Fruit fly (Drosophila melanogaster) whole organism, embryonic: ENCODE data around the gene Vm32E.

Source experiments
- Ada2b ChIP-seq: fragments of 200-800 bp; sonication (Bioruptor generic); IDR thresholded peaks from 2 replicates; pipeline ENCODE4 v1.3.6; 2022; ENCODE audit warnings: missing biosample characterization, missing genetic modification characterization
- Awh ChIP-seq: fragments of 200-800 bp; sonication (Bioruptor generic); IDR thresholded peaks from 2 replicates; pipeline ENCODE4, ENCODE4 v1.3.6; 2022; ENCODE audit warnings: missing biosample characterization, missing genetic modification characterization
- B-H1 ChIP-seq: fragments of 200-800 bp; sonication (Bioruptor generic); IDR thresholded peaks from 3 replicates; pipeline ENCODE4 v1.3.6; 2022; ENCODE audit warnings: missing biosample characterization, missing genetic modification characterization
- Blimp-1 ChIP-seq: fragments of 200-800 bp; sonication (Bioruptor generic); optimal IDR thresholded peaks from 3 replicates; lab custom pipeline; 2018; ENCODE audit warnings: missing biosample characterization, missing genetic modification characterization, mild to moderate bottlenecking, moderate library complexity, missing genetic modification reagents
- CG10274 ChIP-seq: fragments of 200-800 bp; sonication (Bioruptor generic); optimal IDR thresholded peaks from 3 replicates; lab custom pipeline; 2017; ENCODE audit warnings: missing biosample characterization, mild to moderate bottlenecking, missing genetic modification characterization
- CG10366 ChIP-seq: fragments of 200-800 bp; sonication (Bioruptor generic); IDR thresholded peaks from 2 replicates; pipeline ENCODE4 v1.3.6; 2022; ENCODE audit warnings: missing biosample characterization, missing genetic modification characterization
- CG11398 ChIP-seq: fragments of 200-800 bp; sonication (Bioruptor generic); optimal IDR thresholded peaks from 2 replicates; lab custom pipeline; 2016; ENCODE audit warnings: missing biosample characterization, missing genetic modification characterization
- CG12104 ChIP-seq: fragments of 200-800 bp; sonication (Bioruptor generic); optimal IDR thresholded peaks from 3 replicates; lab custom pipeline; 2016; ENCODE audit warnings: missing biosample characterization, missing genetic modification characterization
- CG12299 ChIP-seq: fragments of 200-800 bp; sonication (Bioruptor generic); optimal IDR thresholded peaks from 2 replicates; lab custom pipeline; 2018; ENCODE audit warnings: missing biosample characterization, mild to moderate bottlenecking, missing genetic modification characterization
- CG12391 ChIP-seq: fragments of 200-800 bp; sonication (Bioruptor generic); optimal IDR thresholded peaks from 3 replicates; lab custom pipeline; 2018; ENCODE audit warnings: missing biosample characterization, mild to moderate bottlenecking, missing genetic modification characterization, moderate library complexity
- CG13123 ChIP-seq: fragments of 200-800 bp; sonication (Bioruptor generic); optimal IDR thresholded peaks from 2 replicates; lab custom pipeline; 2016; ENCODE audit warnings: missing biosample characterization, missing genetic modification characterization
- CG13894 ChIP-seq: fragments of 200-800 bp; sonication (Bioruptor generic); optimal IDR thresholded peaks from 3 replicates; lab custom pipeline; 2018; ENCODE audit warnings: missing biosample characterization, mild to moderate bottlenecking, missing genetic modification characterization, moderate library complexity
- CG14014 ChIP-seq: fragments of 200-800 bp; sonication (Bioruptor generic); IDR thresholded peaks from 2 replicates; pipeline ENCODE4 v1.3.6; 2022; ENCODE audit warnings: missing biosample characterization, missing genetic modification characterization
- CG15601 ChIP-seq: fragments of 200-800 bp; sonication (Bioruptor generic); optimal IDR thresholded peaks from 3 replicates; lab custom pipeline; 2019; ENCODE audit warnings: missing biosample characterization, mild to moderate bottlenecking, missing genetic modification characterization, moderate library complexity
- CG17359 ChIP-seq: fragments of 200-800 bp; sonication (Bioruptor generic); optimal IDR thresholded peaks from 3 replicates; lab custom pipeline; 2018; ENCODE audit warnings: missing biosample characterization, mild to moderate bottlenecking, missing genetic modification characterization, moderate library complexity
- CG2202 ChIP-seq: fragments of 200-800 bp; sonication (Bioruptor generic); optimal IDR thresholded peaks from 2 replicates; lab custom pipeline; 2018; ENCODE audit warnings: missing biosample characterization, mild to moderate bottlenecking, missing genetic modification characterization
- CG2889 ChIP-seq: fragments of 200-800 bp; sonication (Bioruptor generic); IDR thresholded peaks from 3 replicates; pipeline ENCODE4 v1.3.6; 2022; ENCODE audit warnings: missing biosample characterization, missing genetic modification characterization
- CG3163 ChIP-seq: fragments of 200-800 bp; sonication (Bioruptor generic); optimal IDR thresholded peaks from 3 replicates; lab custom pipeline; 2016; ENCODE audit warnings: missing biosample characterization, missing genetic modification characterization
- CG3281 ChIP-seq: fragments of 200-800 bp; sonication (Bioruptor generic); optimal IDR thresholded peaks from 3 replicates; lab custom pipeline; 2017; ENCODE audit warnings: missing biosample characterization, mild to moderate bottlenecking, missing genetic modification characterization
- CG34376 ChIP-seq: fragments of 200-800 bp; sonication (Bioruptor generic); optimal IDR thresholded peaks from 2 replicates; lab custom pipeline; 2018; ENCODE audit warnings: missing biosample characterization, mild to moderate bottlenecking, missing genetic modification characterization
- CG43689 ChIP-seq: fragments of 200-800 bp; sonication (Bioruptor generic); IDR thresholded peaks from 2 replicates; pipeline ENCODE4 v1.3.6; 2022; ENCODE audit warnings: missing biosample characterization, missing genetic modification characterization
- CG6791 ChIP-seq: fragments of 200-800 bp; sonication (Bioruptor generic); IDR thresholded peaks from 3 replicates; pipeline ENCODE4 v1.3.6; 2022; ENCODE audit warnings: missing biosample characterization, missing genetic modification characterization; ENCODE audit not compliant: partially characterized antibody
- CG7928 ChIP-seq: fragments of 200-800 bp; sonication (Bioruptor generic); optimal IDR thresholded peaks from 2 replicates; lab custom pipeline; 2017; ENCODE audit warnings: missing biosample characterization, mild to moderate bottlenecking, missing genetic modification characterization
- CG8089 ChIP-seq: fragments of 200-800 bp; sonication (Bioruptor generic); optimal IDR thresholded peaks from 3 replicates; lab custom pipeline; 2016; ENCODE audit warnings: missing biosample characterization, missing genetic modification characterization
- CG8281 ChIP-seq: fragments of 200-800 bp; sonication (Bioruptor generic); optimal IDR thresholded peaks from 2 replicates; lab custom pipeline; 2018; ENCODE audit warnings: missing biosample characterization, mild to moderate bottlenecking, missing genetic modification characterization, moderate library complexity
- CHES-1-like ChIP-seq: fragments of 200-800 bp; sonication (Bioruptor generic); optimal IDR thresholded peaks from 2 replicates; lab custom pipeline; 2016; ENCODE audit warnings: missing biosample characterization, missing genetic modification characterization
- E2f1 ChIP-seq: fragments of 200-800 bp; sonication (Bioruptor generic); IDR thresholded peaks from 2 replicates; pipeline ENCODE4 v1.3.6; 2022; ENCODE audit warnings: missing biosample characterization, missing genetic modification characterization
- Elba2 ChIP-seq: fragments of 200-800 bp; sonication (Bioruptor generic); optimal IDR thresholded peaks from 3 replicates; lab custom pipeline; 2016; ENCODE audit warnings: missing biosample characterization, missing genetic modification characterization
- Gsc ChIP-seq: fragments of 200-800 bp; sonication (Bioruptor generic); IDR thresholded peaks from 2 replicates; pipeline ENCODE4 v1.3.6; 2022; ENCODE audit warnings: missing biosample characterization, missing genetic modification characterization
- Lpt ChIP-seq: fragments of >200 bp; optimal IDR thresholded peaks from 2 replicates; lab custom pipeline; 2018; ENCODE audit warnings: missing biosample characterization, missing genetic modification characterization
- NK7.1 ChIP-seq: fragments of 200-800 bp; sonication (Bioruptor generic); optimal IDR thresholded peaks from 3 replicates; lab custom pipeline; 2016; ENCODE audit warnings: missing biosample characterization, missing genetic modification characterization
- Oaz ChIP-seq: fragments of 200-800 bp; sonication (Bioruptor generic); IDR thresholded peaks from 2 replicates; pipeline ENCODE4 v1.3.6; 2022; ENCODE audit warnings: missing biosample characterization, missing genetic modification characterization
- Side ChIP-seq: fragments of 200-800 bp; sonication (Bioruptor generic); optimal IDR thresholded peaks from 2 replicates; lab custom pipeline; 2016; ENCODE audit warnings: missing biosample characterization, missing genetic modification characterization
- Ssrp ChIP-seq: fragments of 200-800 bp; sonication (Bioruptor generic); optimal IDR thresholded peaks from 2 replicates; lab custom pipeline; 2018; ENCODE audit warnings: missing biosample characterization, mild to moderate bottlenecking, missing genetic modification characterization, moderate library complexity
- Xrp1 ChIP-seq: fragments of 200-800 bp; sonication (Bioruptor generic); IDR thresholded peaks from 2 replicates; pipeline ENCODE4 v1.3.6; 2022; ENCODE audit warnings: missing biosample characterization, missing genetic modification characterization
- abd-A ChIP-seq: fragments of 200-800 bp; sonication (Bioruptor generic); optimal IDR thresholded peaks from 3 replicates; lab custom pipeline; 2019; ENCODE audit warnings: missing biosample characterization, mild to moderate bottlenecking, missing genetic modification characterization, moderate library complexity
- al ChIP-seq: fragments of 200-800 bp; sonication (Bioruptor generic); IDR thresholded peaks from 2 replicates; pipeline ENCODE4 v1.3.6; 2022; ENCODE audit warnings: missing biosample characterization, missing genetic modification characterization
- az2 ChIP-seq: fragments of 200-800 bp; sonication (Bioruptor generic); optimal IDR thresholded peaks from 3 replicates; lab custom pipeline; 2016; ENCODE audit warnings: missing biosample characterization, missing genetic modification characterization
- cad ChIP-seq: fragments of >200 bp; optimal IDR thresholded peaks from 2 replicates; lab custom pipeline; 2017; ENCODE audit warnings: missing biosample characterization, missing genetic modification characterization
- cato ChIP-seq: fragments of 200-800 bp; sonication (Bioruptor generic); optimal IDR thresholded peaks from 2 replicates; lab custom pipeline; 2016; ENCODE audit warnings: missing biosample characterization, missing genetic modification characterization, borderline replicate concordance
- crol ChIP-seq: fragments of 200-800 bp; sonication (Bioruptor generic); IDR thresholded peaks from 2 replicates; pipeline ENCODE4 v1.3.6; 2022; ENCODE audit warnings: missing biosample characterization, missing genetic modification characterization
- eyg ChIP-seq: fragments of 200-800 bp; sonication (Bioruptor generic); optimal IDR thresholded peaks from 3 replicates; lab custom pipeline; 2016; ENCODE audit warnings: missing biosample characterization, missing genetic modification characterization
- grau ChIP-seq: fragments of 200-800 bp; optimal IDR thresholded peaks from 3 replicates; lab custom pipeline; 2019; ENCODE audit warnings: missing biosample characterization, mild to moderate bottlenecking, missing genetic modification characterization, moderate library complexity
- ham ChIP-seq: fragments of 200-800 bp; sonication (Bioruptor generic); IDR thresholded peaks from 2 replicates; pipeline ENCODE4 v1.3.6; 2022; ENCODE audit warnings: missing biosample characterization, missing genetic modification characterization
- knrl ChIP-seq: fragments of 200-800 bp; sonication (Bioruptor generic); IDR thresholded peaks from 3 replicates; pipeline ENCODE4 v1.3.6; 2022; ENCODE audit warnings: missing biosample characterization, missing genetic modification characterization; ENCODE audit not compliant: partially characterized antibody
- peb ChIP-seq: fragments of 200-800 bp; sonication (Bioruptor generic); IDR thresholded peaks from 2 replicates; pipeline ENCODE4 v1.3.6; 2022; ENCODE audit warnings: missing biosample characterization, missing genetic modification characterization
- schlank ChIP-seq: fragments of 200-800 bp; sonication (Bioruptor generic); optimal IDR thresholded peaks from 2 replicates; lab custom pipeline; 2018; ENCODE audit warnings: missing biosample characterization, mild to moderate bottlenecking, missing genetic modification characterization
- sens-2 ChIP-seq: fragments of 200-800 bp; sonication (Bioruptor generic); IDR thresholded peaks from 2 replicates; pipeline ENCODE4 v1.3.6; 2022; ENCODE audit warnings: missing biosample characterization, missing genetic modification characterization
- sna ChIP-seq: fragments of 200-800 bp; sonication (Bioruptor generic); IDR thresholded peaks from 2 replicates; pipeline ENCODE4 v1.3.6; 2022; ENCODE audit warnings: missing biosample characterization, missing genetic modification characterization; ENCODE audit not compliant: partially characterized antibody
- sqz ChIP-seq: fragments of 200-800 bp; sonication (Bioruptor generic); optimal IDR thresholded peaks from 3 replicates; lab custom pipeline; 2018; ENCODE audit warnings: missing biosample characterization, mild to moderate bottlenecking, missing genetic modification characterization
- sr ChIP-seq: fragments of 200-800 bp; sonication (Bioruptor generic); IDR thresholded peaks from 3 replicates; pipeline ENCODE4 v1.3.6; 2022; ENCODE audit warnings: missing biosample characterization, missing genetic modification characterization
- tx ChIP-seq: fragments of 200-800 bp; sonication (Bioruptor generic); optimal IDR thresholded peaks from 2 replicates; lab custom pipeline; 2016; ENCODE audit warnings: missing biosample characterization, missing genetic modification characterization
- wek ChIP-seq: fragments of 200-800 bp; sonication (Bioruptor generic); optimal IDR thresholded peaks from 3 replicates; lab custom pipeline; 2018; ENCODE audit warnings: missing biosample characterization, mild to moderate bottlenecking, missing genetic modification characterization, moderate library complexity

The Vm32E gene

dm6 chr2L:11184144-11184543 is 12.7 kb upstream of the Vm32E start (continued):
- no peak for TF ChIP-seq knrl
- no peak for TF ChIP-seq B-H1 (GFP tag; lab: Robert Waterston, UW)
- no peak for TF ChIP-seq eyg (GFP tag; lab: Kevin White, UChicago)
- TF ChIP-seq Awh (GFP tag; lab: Robert Waterston, UW), result no peak
- TF ChIP-seq CG43689 (GFP tag; lab: Robert Waterston, UW), result no peak
- TF ChIP-seq Oaz (GFP tag; lab: Robert Waterston, UW), result no peak
- TF ChIP-seq Xrp1 (GFP tag; lab: Robert Waterston, UW), result peak; percentile 64
- peak; percentile 25 for TF ChIP-seq Ssrp (tag; lab: Kevin White, UChicago)
- TF ChIP-seq peb (GFP tag; lab: Robert Waterston, UW), result no peak
- no peak for TF ChIP-seq Side
- no peak for TF ChIP-seq CG8089 (GFP tag; lab: Kevin White, UChicago)
- TF ChIP-seq CG10274 (GFP tag; lab: Kevin White, UChicago), result no peak
- no peak for TF ChIP-seq CG14014 (GFP tag; lab: Robert Waterston, UW)
- TF ChIP-seq CG12391 (tag; lab: Kevin White, UChicago), result peak; percentile 40
- TF ChIP-seq CG2202 (tag; lab: Kevin White, UChicago), result peak; percentile 11
- no peak for TF ChIP-seq sens-2 (GFP tag; lab: Robert Waterston, UW)
- TF ChIP-seq CG13123, result no peak
- TF ChIP-seq crol (GFP tag; lab: Robert Waterston, UW), result no peak
- TF ChIP-seq grau (tag; lab: Kevin White, UChicago), result peak; percentile 25
- no peak for TF ChIP-seq Elba2 (GFP tag; lab: Kevin White, UChicago)
- no peak for TF ChIP-seq CG2889 (GFP tag; lab: Robert Waterston, UW)
- TF ChIP-seq CG12299 (tag; lab: Kevin White, UChicago), result no peak
- TF ChIP-seq CG8281 (tag; lab: Kevin White, UChicago), result no peak
- TF ChIP-seq E2f1 (GFP tag; lab: Robert Waterston, UW), result no peak
- no peak for TF ChIP-seq Gsc (GFP tag; lab: Robert Waterston, UW)
- TF ChIP-seq tx, result no peak
- TF ChIP-seq CG7928 (GFP tag; lab: Kevin White, UChicago), result no peak
- TF ChIP-seq CG3163 (GFP tag; lab: Kevin White, UChicago), result no peak
- TF ChIP-seq cad (GFP tag; lab: Kevin White, UChicago), result no peak
- no peak for TF ChIP-seq CG13894 (tag; lab: Kevin White, UChicago)
- peak; percentile 44 for TF ChIP-seq Blimp-1 (GFP tag; lab: Kevin White, UChicago)
- no peak for TF ChIP-seq ham (GFP tag; lab: Robert Waterston, UW)
- TF ChIP-seq az2 (GFP tag; lab: Kevin White, UChicago), result no peak
- no peak for TF ChIP-seq sqz (GFP tag; lab: Kevin White, UChicago)
- TF ChIP-seq CG34376, result no peak
- TF ChIP-seq CG11398 (GFP tag; lab: Kevin White, UChicago), result no peak
- TF ChIP-seq schlank (tag; lab: Kevin White, UChicago), result no peak
- peak; percentile 0 for TF ChIP-seq CG15601 (tag; lab: Kevin White, UChicago)
- TF ChIP-seq CG3281, result no peak
- TF ChIP-seq abd-A (tag; lab: Kevin White, UChicago), result no peak
- TF ChIP-seq CG12104 (GFP tag; lab: Kevin White, UChicago), result no peak
- TF ChIP-seq wek (GFP tag; lab: Kevin White, UChicago), result no peak
- no peak for TF ChIP-seq NK7.1 (GFP tag; lab: Kevin White, UChicago)
- no peak for TF ChIP-seq sr (GFP tag; lab: Robert Waterston, UW)
- no peak for TF ChIP-seq cato (GFP tag; lab: Kevin White, UChicago)
- no peak for TF ChIP-seq Ada2b (GFP tag; lab: Robert Waterston, UW)
- no peak for TF ChIP-seq CG6791
- no peak; the same call in 1 of the 2 replicates for TF ChIP-seq CG10366 (GFP tag; lab: Robert Waterston, UW)
- TF ChIP-seq sna, result no peak
- no peak for TF ChIP-seq Lpt (GFP tag; lab: Kevin White, UChicago)
- no peak for TF ChIP-seq CHES-1-like (GFP tag; lab: Kevin White, UChicago)
- TF ChIP-seq CG17359 (tag; lab: Kevin White, UChicago), result peak; percentile 5
- TF ChIP-seq al (GFP tag; lab: Robert Waterston, UW), result no peak
